Worm (Caenorhabditis elegans) whole organism, young adult: ENCODE measurements around the gene F10D7.3.
A peak's percentile ranks its signal among the peaks of the same experiment; 100 is the strongest.

ENCODE experiments used
- F33H1.4 ChIP-seq: fragments of 200-800 bp; sonication (Bioruptor generic); IDR thresholded peaks from 2 replicates; pipeline ENCODE4 v1.3.6; 2022; ENCODE audit warnings: missing genetic modification reagents, missing genetic modification characterization, missing compliant biosample characterization
- F39B2.1 ChIP-seq: fragments of 200-800 bp; sonication (Bioruptor generic); IDR thresholded peaks from 2 replicates; pipeline ENCODE4 v1.3.6; 2022; ENCODE audit warnings: missing genetic modification reagents, missing genetic modification characterization, missing compliant biosample characterization
- F52B5.7 ChIP-seq: sonication (generic microtip); optimal IDR thresholded peaks from 2 replicates; lab custom pipeline; 2016; ENCODE audit warnings: mild to moderate bottlenecking, missing genetic modification characterization, missing compliant biosample characterization
- Y53G8AR.9 ChIP-seq: fragments of 200-800 bp; sonication (Bioruptor generic); conservative IDR thresholded peaks from 2 replicates; pipeline ENCODE4 v1.3.6; 2022; ENCODE audit warnings: missing genetic modification reagents, missing genetic modification characterization, missing compliant biosample characterization
- Y56A3A.18 ChIP-seq: fragments of 200-800 bp; sonication (Bioruptor generic); IDR thresholded peaks from 2 replicates; pipeline ENCODE4 v1.3.6; 2022; ENCODE audit warnings: missing genetic modification reagents, missing genetic modification characterization, missing compliant biosample characterization
- ZK185.1 ChIP-seq: sonication (generic microtip); optimal IDR thresholded peaks from 2 replicates; lab custom pipeline; 2016; ENCODE audit warnings: mild to moderate bottlenecking, missing genetic modification characterization, missing compliant biosample characterization; ENCODE audit not compliant: poor library complexity, severe bottlenecking
- ama-1 ChIP-seq, 3 experiments: fragments of 150-350 bp in 1 of 3; sonication (generic microtip) in 2 of 3; optimal IDR thresholded peaks; 2 replicates each; lab custom pipeline; 2014 to 2018; ENCODE audit warnings: missing biosample characterization in 2 of 3, missing genetic modification characterization in 2 of 3, missing genetic modification reagents in 2 of 3
- attf-6 ChIP-seq: fragments of 200-800 bp; sonication (Bioruptor generic); IDR thresholded peaks from 2 replicates; pipeline ENCODE4 v1.3.6; 2022; ENCODE audit warnings: missing genetic modification reagents, missing genetic modification characterization, missing compliant biosample characterization
- ceh-40 ChIP-seq: fragments of 200-800 bp; sonication (Bioruptor generic); IDR thresholded peaks from 2 replicates; pipeline ENCODE4 v1.3.6; 2022; ENCODE audit warnings: missing genetic modification characterization, missing compliant biosample characterization
- ceh-79 ChIP-seq: sonication (generic microtip); optimal IDR thresholded peaks from 2 replicates; lab custom pipeline; 2017; ENCODE audit warnings: mild to moderate bottlenecking, missing genetic modification characterization, missing compliant biosample characterization
- chd-7 ChIP-seq: sonication (generic microtip); optimal IDR thresholded peaks from 2 replicates; lab custom pipeline; 2016; ENCODE audit warnings: mild to moderate bottlenecking, missing genetic modification characterization, moderate library complexity, missing compliant biosample characterization
- dpl-1 ChIP-seq: fragments of 150-350 bp; optimal IDR thresholded peaks from 2 replicates; lab custom pipeline; 2014; ENCODE audit warnings: missing biosample characterization, missing genetic modification reagents, missing genetic modification characterization
- ekl-4 ChIP-seq: fragments of 200-800 bp; sonication (Bioruptor generic); IDR thresholded peaks from 2 replicates; pipeline ENCODE4 v1.3.6; 2022; ENCODE audit warnings: missing genetic modification reagents, missing genetic modification characterization, missing compliant biosample characterization
- fkh-3 ChIP-seq: sonication (generic microtip); optimal IDR thresholded peaks from 2 replicates; lab custom pipeline; 2016; ENCODE audit warnings: mild to moderate bottlenecking, missing genetic modification characterization, missing compliant biosample characterization
- gei-17 ChIP-seq: fragments of 200-800 bp; sonication (Bioruptor generic); optimal IDR thresholded peaks from 2 replicates; lab custom pipeline; 2018; ENCODE audit warnings: mild to moderate bottlenecking, missing genetic modification characterization, missing compliant biosample characterization
- let-607 ChIP-seq, 2 experiments: fragments of 200-800 bp in 1 of 2; sonication (Bioruptor generic) in 1 of 2; sonication (generic microtip) in 1 of 2; optimal IDR thresholded peaks; 2 replicates each; lab custom pipeline; 2016 to 2018; ENCODE audit warnings: mild to moderate bottlenecking in 2 of 2, missing compliant biosample characterization in 2 of 2, missing genetic modification characterization in 2 of 2, moderate library complexity in 2 of 2, missing genotype in 1 of 2
- lin-26 ChIP-seq: fragments of 200-800 bp; sonication (Bioruptor generic); IDR thresholded peaks from 2 replicates; pipeline ENCODE4 v1.3.6; 2022; ENCODE audit warnings: missing genetic modification reagents, missing genetic modification characterization, missing compliant biosample characterization
- lin-35 ChIP-seq, 3 experiments: fragments of 150-350 bp in 2 of 3; sonication (generic microtip) in 1 of 3; optimal IDR thresholded peaks; 2 replicates each; lab custom pipeline; 2014 to 2018; ENCODE audit warnings: missing biosample characterization in 3 of 3, missing genetic modification characterization in 3 of 3, missing genetic modification reagents in 3 of 3
- lin-40 ChIP-seq: sonication (generic microtip); optimal IDR thresholded peaks from 2 replicates; lab custom pipeline; 2016; ENCODE audit warnings: missing genetic modification characterization, mild to moderate bottlenecking, missing compliant biosample characterization, missing genotype, missing genetic modification reagents
- madf-10 ChIP-seq: sonication (generic microtip); optimal IDR thresholded peaks from 2 replicates; lab custom pipeline; 2016; ENCODE audit warnings: mild to moderate bottlenecking, missing genetic modification characterization, missing compliant biosample characterization
- mcd-1 ChIP-seq: fragments of 200-800 bp; sonication (Bioruptor generic); IDR thresholded peaks from 2 replicates; pipeline ENCODE4 v1.3.6; 2022; ENCODE audit warnings: missing genetic modification reagents, missing genetic modification characterization, missing compliant biosample characterization
- nfya-1 ChIP-seq: sonication (generic microtip); optimal IDR thresholded peaks from 2 replicates; lab custom pipeline; 2017; ENCODE audit warnings: antibody characterized with exemption, missing compliant biosample characterization, missing genetic modification characterization, borderline replicate concordance; ENCODE audit not compliant: insufficient read depth
- nfya-2 ChIP-seq: fragments of 200-800 bp; sonication (Bioruptor generic); IDR thresholded peaks from 2 replicates; pipeline ENCODE4 v1.3.6; 2022; ENCODE audit warnings: missing genetic modification reagents, missing genetic modification characterization, missing compliant biosample characterization
- nhr-120 ChIP-seq: fragments of 200-800 bp; sonication (Bioruptor generic); IDR thresholded peaks from 2 replicates; pipeline ENCODE4 v1.3.6; 2022; ENCODE audit warnings: missing genetic modification characterization, missing compliant biosample characterization
- nhr-27 ChIP-seq: fragments of 200-800 bp; sonication (Bioruptor generic); optimal IDR thresholded peaks from 2 replicates; lab custom pipeline; 2018; ENCODE audit warnings: mild to moderate bottlenecking, missing genetic modification characterization, moderate library complexity, missing compliant biosample characterization
- pbrm-1 ChIP-seq: fragments of 200-800 bp; sonication (Bioruptor generic); IDR thresholded peaks from 2 replicates; pipeline ENCODE4 v1.3.6; 2022; ENCODE audit warnings: missing genetic modification reagents, missing genetic modification characterization, missing compliant biosample characterization
- pha-4 ChIP-seq: fragments of 150-350 bp; sonication (generic microtip); optimal IDR thresholded peaks from 2 replicates; lab custom pipeline; 2014; ENCODE audit warnings: missing biosample characterization, missing genetic modification reagents, missing genetic modification characterization
- rcor-1 ChIP-seq: fragments of 200-800 bp; sonication (Bioruptor generic); IDR thresholded peaks from 2 replicates; pipeline ENCODE4 v1.3.6; 2022; ENCODE audit warnings: missing genetic modification reagents, missing genetic modification characterization, missing compliant biosample characterization
- repo-1 ChIP-seq: sonication (generic microtip); optimal IDR thresholded peaks from 2 replicates; lab custom pipeline; 2017; ENCODE audit warnings: mild to moderate bottlenecking, missing genetic modification characterization, missing compliant biosample characterization
- snpc-3.4 ChIP-seq: sonication (generic microtip); optimal IDR thresholded peaks from 2 replicates; lab custom pipeline; 2017; ENCODE audit warnings: missing genetic modification characterization, mild to moderate bottlenecking, missing compliant biosample characterization, antibody characterized with exemption, moderate library complexity, missing genotype, missing genetic modification reagents
- somi-1 ChIP-seq: fragments of 200-800 bp; sonication (Bioruptor generic); optimal IDR thresholded peaks from 2 replicates; lab custom pipeline; 2018; ENCODE audit warnings: mild to moderate bottlenecking, missing genetic modification characterization, missing compliant biosample characterization
- xnd-1 ChIP-seq: sonication (generic microtip); optimal IDR thresholded peaks from 2 replicates; lab custom pipeline; 2016; ENCODE audit warnings: missing genotype, missing genetic modification reagents, missing genetic modification characterization, missing compliant biosample characterization
- zfh-2 ChIP-seq: fragments of 200-800 bp; sonication (Bioruptor generic); conservative IDR thresholded peaks from 2 replicates; pipeline ENCODE4 v1.3.6; 2022; ENCODE audit warnings: missing genetic modification reagents, missing genetic modification characterization, missing compliant biosample characterization
- ztf-22 ChIP-seq: fragments of 200-800 bp; sonication (Bioruptor generic); optimal IDR thresholded peaks from 2 replicates; lab custom pipeline; 2018; ENCODE audit warnings: mild to moderate bottlenecking, missing genetic modification characterization, moderate library complexity, missing compliant biosample characterization
- ztf-26 ChIP-seq: sonication (generic microtip); optimal IDR thresholded peaks from 2 replicates; lab custom pipeline; 2017; ENCODE audit warnings: missing genetic modification characterization, missing compliant biosample characterization

The F10D7.3 gene

ce11 chrX:17419813-17420584 is 45.6 kb upstream of the F10D7.3 start:
- TF ChIP-seq nhr-27: peak; percentile 26
- TF ChIP-seq ceh-40: 0 out of 2 replicates have a peak, but pooled peaks have one; percentile 14
- no peak for TF ChIP-seq ceh-79 (tag; lab: Kevin White, UChicago)
- TF ChIP-seq nfya-2 (GFP tag; lab: Robert Waterston, UW): no peak
- TF ChIP-seq ztf-26 (tag; lab: Kevin White, UChicago): peak; percentile 68
- peak; percentile 49 for TF ChIP-seq gei-17 (GFP tag; lab: Kevin White, UChicago)
- no peak for TF ChIP-seq F52B5.7 (tag; lab: Kevin White, UChicago)
- TF ChIP-seq pbrm-1 (GFP tag; lab: Robert Waterston, UW): peak; percentile 34; the same call in 1 of the 2 replicates
- peak; percentile 38 for TF ChIP-seq chd-7 (tag; lab: Kevin White, UChicago)
- TF ChIP-seq ZK185.1 (tag; lab: Kevin White, UChicago): peak; percentile 28
- TF ChIP-seq mcd-1: 0 out of 2 replicates have a peak, but pooled peaks have one; percentile 3
- TF ChIP-seq somi-1 (GFP tag; lab: Kevin White, UChicago): peak; percentile 11
- TF ChIP-seq lin-40 (tag; lab: Kevin White, UChicago): peak; percentile 47
- no peak for TF ChIP-seq repo-1 (tag; lab: Kevin White, UChicago)
- TF ChIP-seq madf-10 (tag; lab: Kevin White, UChicago): no peak
- TF ChIP-seq lin-35 (GFP tag; optimal IDR thresholded peaks at IDR 0.05; lab: Kevin White, UChicago): peak in 1 of 3 experiments; percentile 18
- TF ChIP-seq ekl-4: 0 out of 2 replicates have a peak, but pooled peaks have one; percentile 7
- TF ChIP-seq ama-1 (optimal IDR thresholded peaks at IDR 0.05; lab: Kevin White, UChicago): peak; percentile 70
- no peak for TF ChIP-seq ama-1 (GFP tag; optimal IDR thresholded peaks at IDR 0.05; lab: Kevin White, UChicago)
- TF ChIP-seq attf-6 (GFP tag; lab: Robert Waterston, UW): no peak
- TF ChIP-seq ztf-22 (GFP tag; lab: Kevin White, UChicago): no peak
- peak; percentile 57; the same call in 1 of the 2 replicates for TF ChIP-seq lin-26 (GFP tag; lab: Robert Waterston, UW)
- 0 out of 2 replicates have a peak, but pooled peaks have one; percentile 7 for TF ChIP-seq Y56A3A.18 (GFP tag; lab: Robert Waterston, UW)
- 0 out of 2 replicates have a peak, but pooled peaks have one; percentile 16 for TF ChIP-seq Y53G8AR.9 (GFP tag; lab: Robert Waterston, UW)

DNA sequence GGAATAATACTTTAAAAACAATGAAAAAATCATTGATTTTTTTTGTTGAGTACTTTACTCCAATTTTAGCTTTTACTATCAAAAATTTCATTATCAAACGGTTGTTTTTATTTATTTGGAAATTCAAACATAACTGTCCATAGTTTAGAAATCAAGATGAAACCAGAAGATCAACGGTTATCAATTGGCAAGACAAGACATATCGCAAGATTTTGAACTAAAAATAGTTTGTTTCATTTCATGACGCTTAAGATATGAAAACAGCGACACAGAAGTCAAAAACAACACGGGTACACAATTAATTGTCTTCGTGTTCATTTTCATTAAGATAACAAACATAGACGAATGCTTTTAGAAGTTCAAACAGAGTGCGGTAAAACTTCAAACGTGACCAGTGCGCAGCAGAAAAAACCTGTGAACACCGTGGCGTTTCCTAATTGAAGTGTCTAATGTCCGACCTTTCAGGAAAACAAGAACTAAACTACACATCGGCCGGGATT is 43.1 kb upstream of the F10D7.3 start:
- TF ChIP-seq zfh-2 (GFP tag; lab: Robert Waterston, UW): no peak
- TF ChIP-seq fkh-3 (tag; lab: Kevin White, UChicago): no peak
- no peak for TF ChIP-seq let-607 (tag; optimal IDR thresholded peaks at IDR 0.05; lab: Kevin White, UChicago)
- TF ChIP-seq F52B5.7 (tag; lab: Kevin White, UChicago): no peak
- TF ChIP-seq nfya-1 (tag; lab: Kevin White, UChicago): no peak
- TF ChIP-seq F39B2.1 (GFP tag; lab: Robert Waterston, UW): no peak
- no peak for TF ChIP-seq nhr-120 (GFP tag; lab: Robert Waterston, UW)
- no peak for TF ChIP-seq dpl-1
- TF ChIP-seq pha-4 (tag; lab: Kevin White, UChicago): no peak

ce11 chrX:17413868-17414267 is 39.4 kb upstream of the F10D7.3 start, which contains the start of gene crb-1:
TSS of gene crb-1 (minus strand) at chrX:17414014.
- TF ChIP-seq F33H1.4 (GFP tag; lab: Robert Waterston, UW) (no peak), xnd-1 (tag; lab: Kevin White, UChicago) (no peak), rcor-1 (GFP tag; lab: Robert Waterston, UW) (no peak), snpc-3.4 (tag; lab: Kevin White, UChicago) (no peak), ZK185.1 (tag; lab: Kevin White, UChicago) (no peak)
